Fruit fly (Drosophila melanogaster): ENCODE results near the gene Syx7.

The Syx7 gene

dm6 chr3L:21479636-21480035 lies 34.0 kb downstream of the Syx7 start (continued):
- TF ChIP-seq CG4360 (GFP tag; IDR thresholded peaks at IDR 0.05) (no peak), CG9876 (GFP tag; optimal IDR thresholded peaks at IDR 0.05) (no peak), Fer2 (tag; optimal IDR thresholded peaks at IDR 0.05) (no peak), disco-r (GFP tag; optimal IDR thresholded peaks at IDR 0.05) (no peak), CG5953 (GFP tag; IDR thresholded peaks at IDR 0.05) (peak; percentile 72; the same call in 1 of the 2 replicates), HHEX (GFP tag; optimal IDR thresholded peaks at IDR 0.05) (peak; percentile 43)

- TF ChIP-seq tll (GFP tag; optimal IDR thresholded peaks at IDR 0.05) (peak in 1 of 2 experiments; percentile 96), sr (GFP tag; IDR thresholded peaks at IDR 0.05) (0 out of 3 replicates have a peak, but pooled peaks have one; percentile 2), zen (tag; optimal IDR thresholded peaks at IDR 0.05) (peak; percentile 55), CG6791 (GFP tag; IDR thresholded peaks at IDR 0.05; ENCODE audit: partially characterized antibody) (0 out of 3 replicates have a peak, but pooled peaks have one; percentile 15), gt (GFP tag; IDR thresholded peaks at IDR 0.05) (no peak), D (optimal IDR thresholded peaks at IDR 0.05) (peak; percentile 33), D (GFP tag; optimal IDR thresholded peaks at IDR 0.05) (no peak)
Observed at dm6 chr3L:21482100-21482499, 36.5 kb downstream of the Syx7 start.

- TF ChIP-seq sens-2 (GFP tag; IDR thresholded peaks at IDR 0.05), result no peak
- TF ChIP-seq CG10959 (GFP tag; IDR thresholded peaks at IDR 0.05), result no peak
- TF ChIP-seq CG8944 (GFP tag; optimal IDR thresholded peaks at IDR 0.05), result peak; percentile 3
- peak; percentile 54 for TF ChIP-seq CG17912 (GFP tag; optimal IDR thresholded peaks at IDR 0.05)
- TF ChIP-seq CG2712 (tag; optimal IDR thresholded peaks at IDR 0.05), result peak; percentile 47
- TF ChIP-seq CG34224 (GFP tag; IDR thresholded peaks at IDR 0.05; ENCODE audit: partially characterized antibody), result no peak
- peak; percentile 36 for TF ChIP-seq gem (tag; optimal IDR thresholded peaks at IDR 0.05)
- TF ChIP-seq CG8290 (GFP tag; optimal IDR thresholded peaks at IDR 0.05), result peak; percentile 91
- TF ChIP-seq CG8290 (tag; optimal IDR thresholded peaks at IDR 0.05), result peak in 1 of 2 experiments; percentile 84
- TF ChIP-seq cwo (GFP tag; optimal IDR thresholded peaks at IDR 0.05), result no peak
- TF ChIP-seq CG7786 (GFP tag; optimal IDR thresholded peaks at IDR 0.05), result peak; percentile 10
- TF ChIP-seq Oaz (GFP tag; IDR thresholded peaks at IDR 0.05), result no peak
- no peak for TF ChIP-seq chn (GFP tag; optimal IDR thresholded peaks at IDR 0.05)
- TF ChIP-seq zen (tag; optimal IDR thresholded peaks at IDR 0.05), result peak; percentile 61
- peak; percentile 38 for TF ChIP-seq CG10147 (GFP tag; optimal IDR thresholded peaks at IDR 0.05)
- peak; percentile 27 for TF ChIP-seq Xbp1 (GFP tag; optimal IDR thresholded peaks at IDR 0.05)
- TF ChIP-seq org-1 (GFP tag; optimal IDR thresholded peaks at IDR 0.05), result no peak
- no peak for TF ChIP-seq dmrt99B (tag; optimal IDR thresholded peaks at IDR 0.05)
- TF ChIP-seq Mes4 (GFP tag; optimal IDR thresholded peaks at IDR 0.05), result no peak
- peak; percentile 38 for TF ChIP-seq CG13424 (tag; optimal IDR thresholded peaks at IDR 0.05)
- no peak for TF ChIP-seq CG4328 (GFP tag; optimal IDR thresholded peaks at IDR 0.05)
- TF ChIP-seq amos (GFP tag; IDR thresholded peaks at IDR 0.05; ENCODE audit: partially characterized antibody), result peak; percentile 51
- TF ChIP-seq CG8765 (GFP tag; IDR thresholded peaks at IDR 0.05), result no peak
- no peak; the same call in 2 of the 3 replicates for TF ChIP-seq Dbx (GFP tag; IDR thresholded peaks at IDR 0.05)
- TF ChIP-seq Spps (tag; optimal IDR thresholded peaks at IDR 0.05), result no peak
- TF ChIP-seq da (GFP tag; optimal IDR thresholded peaks at IDR 0.05), result no peak
- no peak for TF ChIP-seq GATAe (GFP tag; conservative IDR thresholded peaks at IDR 0.05)
- peak; percentile 26 for TF ChIP-seq Nf-YB (GFP tag; optimal IDR thresholded peaks at IDR 0.05)
- peak; percentile 54 for TF ChIP-seq CG7987 (GFP tag; optimal IDR thresholded peaks at IDR 0.05)
- no peak for TF ChIP-seq lab (GFP tag; optimal IDR thresholded peaks at IDR 0.05)
- TF ChIP-seq Hr3 (GFP tag; optimal IDR thresholded peaks at IDR 0.05), result no peak
- TF ChIP-seq pho (GFP tag; optimal IDR thresholded peaks at IDR 0.05), result peak; percentile 25
- TF ChIP-seq CG17612 (GFP tag; IDR thresholded peaks at IDR 0.05), result no peak
- TF ChIP-seq CG16813 (GFP tag; IDR thresholded peaks at IDR 0.05; ENCODE audit: partially characterized antibody), result no peak
- TF ChIP-seq CG33213 (GFP tag; optimal IDR thresholded peaks at IDR 0.05), result peak; percentile 77
- TF ChIP-seq Aef1 (GFP tag; IDR thresholded peaks at IDR 0.05), result no peak
Observed at dm6 chr3L:21483837-21484236, 38.2 kb downstream of the Syx7 start.
